Worm (Caenorhabditis elegans) whole organism, L1 larva: ENCODE measurements around the gene K07H8.11.

ENCODE experiments used
- C16A3.4 ChIP-seq: fragments of 150-350 bp; optimal IDR thresholded peaks from 2 replicates; lab custom pipeline; 2014; ENCODE audit warnings: missing biosample characterization, missing genetic modification characterization
- C34B4.2 ChIP-seq: sonication (generic microtip); optimal IDR thresholded peaks from 2 replicates; lab custom pipeline; 2017; ENCODE audit warnings: mild to moderate bottlenecking, missing genetic modification characterization, missing compliant biosample characterization
- F16B12.6 ChIP-seq: fragments of 150-350 bp; optimal IDR thresholded peaks from 2 replicates; lab custom pipeline; 2014; ENCODE audit warnings: missing biosample characterization, missing genetic modification characterization
- Y116A8C.19 ChIP-seq: sonication (generic microtip); optimal IDR thresholded peaks from 2 replicates; lab custom pipeline; 2016; ENCODE audit warnings: missing compliant biosample characterization, missing genetic modification characterization, borderline replicate concordance
- ama-1 ChIP-seq: fragments of 150-350 bp; optimal IDR thresholded peaks from 2 replicates; lab custom pipeline; 2014
- blmp-1 ChIP-seq: fragments of 150-350 bp; optimal IDR thresholded peaks from 2 replicates; lab custom pipeline; 2014; ENCODE audit warnings: missing biosample characterization, missing genetic modification characterization
- ceh-63 ChIP-seq: fragments of 200-800 bp; sonication (Bioruptor generic); optimal IDR thresholded peaks from 2 replicates; lab custom pipeline; 2018; ENCODE audit warnings: mild to moderate bottlenecking, missing genetic modification characterization, missing compliant biosample characterization
- ceh-82 ChIP-seq, 3 experiments: fragments of 150-350 bp in 1 of 3; sonication (generic microtip) in 2 of 3; optimal IDR thresholded peaks; 2 replicates each; lab custom pipeline; 2014 to 2017; ENCODE audit warnings: missing biosample characterization in 3 of 3, missing genetic modification characterization in 3 of 3
- ceh-88 ChIP-seq: fragments of 200-800 bp; sonication (Bioruptor generic); IDR thresholded peaks from 2 replicates; pipeline ENCODE4 v1.3.6; 2022; ENCODE audit warnings: missing genetic modification characterization, missing compliant biosample characterization
- dpl-1 ChIP-seq, 3 experiments: fragments of 150-350 bp in 2 of 3; sonication (generic microtip) in 1 of 3; optimal IDR thresholded peaks; 2 replicates each; lab custom pipeline; 2014 to 2017; ENCODE audit warnings: missing biosample characterization in 3 of 3, missing genetic modification characterization in 3 of 3, missing genetic modification reagents in 3 of 3
- dsc-1 ChIP-seq: sonication (generic microtip); optimal IDR thresholded peaks from 2 replicates; lab custom pipeline; 2016; ENCODE audit warnings: mild to moderate bottlenecking, missing genetic modification characterization, missing compliant biosample characterization
- efl-1 ChIP-seq, 4 experiments: fragments of 150-350 bp; optimal IDR thresholded peaks in 3 of 4; peaks in 1 of 4; 1 replicate in 1 of 4; 2 replicates in 3 of 4; lab custom pipeline; 2014; ENCODE audit warnings: missing biosample characterization in 2 of 4, missing genetic modification characterization in 2 of 4, missing genetic modification reagents in 2 of 4
- egl-27 ChIP-seq, 2 experiments: fragments of 150-350 bp in 1 of 2; sonication (generic microtip); optimal IDR thresholded peaks; 3 replicates each; lab custom pipeline; 2017 to 2018; ENCODE audit warnings: missing biosample characterization in 2 of 2, missing genetic modification characterization in 2 of 2, missing genetic modification reagents in 2 of 2
- elt-3 ChIP-seq, 6 experiments: fragments of 150-350 bp in 1 of 6; sonication (generic microtip); optimal IDR thresholded peaks; 2 replicates each; lab custom pipeline; 2017 to 2018; ENCODE audit warnings: missing biosample characterization in 6 of 6, missing genetic modification characterization in 6 of 6, inconsistent platforms in 1 of 6
- ets-5 ChIP-seq: fragments of 200-800 bp; sonication (Bioruptor generic); IDR thresholded peaks from 2 replicates; pipeline ENCODE4 v1.3.6; 2022; ENCODE audit warnings: missing genetic modification characterization, missing compliant biosample characterization
- grh-1 ChIP-seq: fragments of 200-800 bp; sonication (Bioruptor generic); IDR thresholded peaks from 2 replicates; pipeline ENCODE4 v1.3.6; 2022; ENCODE audit warnings: missing genetic modification reagents, missing genetic modification characterization, missing compliant biosample characterization
- irx-1 ChIP-seq: sonication (generic microtip); optimal IDR thresholded peaks from 2 replicates; lab custom pipeline; 2016; ENCODE audit warnings: missing genetic modification characterization, missing compliant biosample characterization
- isw-1 ChIP-seq: fragments of 200-800 bp; sonication (Bioruptor generic); IDR thresholded peaks from 2 replicates; pipeline ENCODE4 v1.3.6; 2022; ENCODE audit warnings: missing genetic modification characterization, missing compliant biosample characterization
- jun-1 ChIP-seq: fragments of 150-350 bp; optimal IDR thresholded peaks from 2 replicates; lab custom pipeline; 2014; ENCODE audit warnings: missing biosample characterization, missing genetic modification reagents, missing genetic modification characterization
- lin-15B ChIP-seq: fragments of 150-350 bp; sonication (generic microtip); optimal IDR thresholded peaks from 3 replicates; lab custom pipeline; 2014; ENCODE audit warnings: missing biosample characterization, missing genetic modification characterization
- lin-35 ChIP-seq, 2 experiments: fragments of 150-350 bp; optimal IDR thresholded peaks; 2 replicates each; lab custom pipeline; 2014; ENCODE audit warnings: missing biosample characterization in 2 of 2, missing genetic modification characterization in 2 of 2, missing genetic modification reagents in 2 of 2
- lin-39 ChIP-seq: fragments of 150-350 bp; optimal IDR thresholded peaks from 2 replicates; lab custom pipeline; 2014; ENCODE audit warnings: missing biosample characterization, missing genetic modification reagents, missing genetic modification characterization
- lsy-2 ChIP-seq, 2 experiments: fragments of 150-350 bp; optimal IDR thresholded peaks; 2 replicates each; lab custom pipeline; 2014; ENCODE audit warnings: missing biosample characterization in 2 of 2, missing genetic modification characterization in 2 of 2
- mdl-1 ChIP-seq, 2 experiments: fragments of 150-350 bp; optimal IDR thresholded peaks; 2 replicates each; lab custom pipeline; 2014 to 2017; ENCODE audit warnings: missing biosample characterization in 2 of 2, missing genetic modification characterization in 2 of 2, inconsistent platforms in 1 of 2
- mef-2 ChIP-seq: fragments of 150-350 bp; optimal IDR thresholded peaks from 2 replicates; lab custom pipeline; 2014; ENCODE audit warnings: missing biosample characterization, missing genetic modification characterization
- mep-1 ChIP-seq: fragments of 150-350 bp; optimal IDR thresholded peaks from 2 replicates; lab custom pipeline; 2014; ENCODE audit warnings: missing biosample characterization, missing genetic modification characterization
- nhr-11 ChIP-seq: fragments of 150-350 bp; optimal IDR thresholded peaks from 2 replicates; lab custom pipeline; 2014; ENCODE audit warnings: missing biosample characterization, missing genetic modification characterization
- nhr-20 ChIP-seq: sonication (generic microtip); optimal IDR thresholded peaks from 2 replicates; lab custom pipeline; 2016; ENCODE audit warnings: mild to moderate bottlenecking, missing genetic modification characterization, missing compliant biosample characterization
- nhr-47 ChIP-seq: sonication (generic microtip); optimal IDR thresholded peaks from 2 replicates; lab custom pipeline; 2016; ENCODE audit warnings: mild to moderate bottlenecking, missing genetic modification characterization, moderate library complexity, missing compliant biosample characterization
- nhr-71 ChIP-seq: sonication (generic microtip); optimal IDR thresholded peaks from 2 replicates; lab custom pipeline; 2016; ENCODE audit warnings: mild to moderate bottlenecking, missing genetic modification characterization, moderate library complexity, missing compliant biosample characterization
- nhr-76 ChIP-seq: sonication (generic microtip); optimal IDR thresholded peaks from 2 replicates; lab custom pipeline; 2017; ENCODE audit warnings: missing biosample characterization, missing genetic modification characterization
- nhr-90 ChIP-seq: sonication (generic microtip); optimal IDR thresholded peaks from 2 replicates; lab custom pipeline; 2016; ENCODE audit warnings: mild to moderate bottlenecking, missing genetic modification characterization, missing compliant biosample characterization; ENCODE audit not compliant: poor library complexity
- pag-3 ChIP-seq: sonication (generic microtip); optimal IDR thresholded peaks from 2 replicates; lab custom pipeline; 2017; ENCODE audit warnings: missing genetic modification characterization, mild to moderate bottlenecking, missing compliant biosample characterization, antibody characterized with exemption, borderline replicate concordance; ENCODE audit not compliant: insufficient read depth
- pax-3 ChIP-seq: fragments of 200-800 bp; sonication (Bioruptor generic); optimal IDR thresholded peaks from 2 replicates; lab custom pipeline; 2018; ENCODE audit warnings: mild to moderate bottlenecking, missing genetic modification characterization, moderate library complexity, missing compliant biosample characterization
- rnt-1 ChIP-seq: sonication (generic microtip); optimal IDR thresholded peaks from 2 replicates; lab custom pipeline; 2016; ENCODE audit warnings: mild to moderate bottlenecking, missing genetic modification characterization, moderate library complexity, missing compliant biosample characterization
- skn-1 ChIP-seq: fragments of 150-350 bp; optimal IDR thresholded peaks from 2 replicates; lab custom pipeline; 2014; ENCODE audit warnings: missing biosample characterization, missing genetic modification characterization
- snpc-4 ChIP-seq: fragments of 150-350 bp; optimal IDR thresholded peaks from 2 replicates; lab custom pipeline; 2014; ENCODE audit warnings: missing biosample characterization, missing genetic modification characterization
- snu-23 ChIP-seq: sonication (generic microtip); optimal IDR thresholded peaks from 2 replicates; lab custom pipeline; 2016; ENCODE audit warnings: missing genetic modification characterization, missing compliant biosample characterization
- swsn-7 ChIP-seq: sonication (generic microtip); optimal IDR thresholded peaks from 2 replicates; lab custom pipeline; 2016; ENCODE audit warnings: missing genetic modification characterization, missing compliant biosample characterization
- tbx-2 ChIP-seq: sonication (generic microtip); optimal IDR thresholded peaks from 2 replicates; lab custom pipeline; 2016; ENCODE audit warnings: missing genetic modification characterization, missing compliant biosample characterization
- unc-86 ChIP-seq: sonication (generic microtip); optimal IDR thresholded peaks from 2 replicates; lab custom pipeline; 2016; ENCODE audit warnings: missing genetic modification characterization, missing compliant biosample characterization
- unc-98 ChIP-seq: fragments of 200-800 bp; sonication (Bioruptor generic); IDR thresholded peaks from 2 replicates; pipeline ENCODE4 v1.3.6; 2022; ENCODE audit warnings: missing genetic modification characterization, missing compliant biosample characterization
- xbp-1 ChIP-seq: sonication (generic microtip); optimal IDR thresholded peaks from 2 replicates; lab custom pipeline; 2016; ENCODE audit warnings: missing genetic modification characterization, missing compliant biosample characterization
- zag-1 ChIP-seq: fragments of 150-350 bp; optimal IDR thresholded peaks from 2 replicates; lab custom pipeline; 2014; ENCODE audit warnings: missing biosample characterization, missing genetic modification characterization
- ztf-4 ChIP-seq: fragments of 150-350 bp; optimal IDR thresholded peaks from 2 replicates; lab custom pipeline; 2014; ENCODE audit warnings: missing biosample characterization, missing genetic modification characterization

The K07H8.11 gene

ce11 chrIV:8289580-8290323 lies 14.6 kb upstream of the K07H8.11 start, which contains the start of gene daf-31:
daf-31 (plus strand) TSS chrIV:8290273.
- TF ChIP-seq nhr-47 (tag; lab: Kevin White, UChicago) (peak; percentile 45), dpl-1 (GFP tag; optimal IDR thresholded peaks at IDR 0.05; lab: Kevin White, UChicago) (peak; percentile 50 to 78 (median 64)), blmp-1 (peak; percentile 69), lsy-2 (tag; optimal IDR thresholded peaks at IDR 0.05; lab: Kevin White, UChicago) (peak; percentile 64 to 86), ztf-4 (tag; lab: Kevin White, UChicago) (no peak), nhr-71 (tag; lab: Kevin White, UChicago) (peak; percentile 53), C34B4.2 (tag; lab: Kevin White, UChicago) (no peak), irx-1 (peak; percentile 33), snu-23 (GFP tag; lab: Kevin White, UChicago) (peak; percentile 65), nhr-20 (tag; lab: Kevin White, UChicago) (peak; percentile 61), F16B12.6 (tag; lab: Kevin White, UChicago) (peak; percentile 34), xbp-1 (tag; lab: Kevin White, UChicago) (peak; percentile 39), elt-3 (tag; optimal IDR thresholded peaks at IDR 0.05; lab: Kevin White, UChicago) (peak in 1 of 6 experiments; percentile 57), jun-1 (tag; lab: Kevin White, UChicago) (peak; percentile 5), isw-1 (GFP tag; lab: Robert Waterston, UW) (peak; percentile 50), C16A3.4 (tag; lab: Kevin White, UChicago) (peak; percentile 60), lin-15B (peak; percentile 18), tbx-2 (peak; percentile 18), nhr-90 (tag; lab: Kevin White, UChicago) (peak; percentile 6), nhr-76 (no peak), swsn-7 (tag; lab: Kevin White, UChicago) (peak; percentile 50), nhr-11 (no peak), lin-39 (tag; lab: Kevin White, UChicago) (no peak), lin-35 (GFP tag; optimal IDR thresholded peaks at IDR 0.05; lab: Kevin White, UChicago) (peak; percentile 71 to 83), unc-86 (tag; lab: Kevin White, UChicago) (no peak), skn-1 (tag; lab: Kevin White, UChicago) (peak; percentile 2), efl-1 (optimal IDR thresholded peaks at IDR 0.05; lab: Kevin White, UChicago) (peak; percentile 72 to 73), efl-1 (GFP tag; optimal IDR thresholded peaks at IDR 0.05 in 1 of 2; lab: Kevin White, UChicago) (peak; percentile 68 to 96), ama-1 (lab: Kevin White, UChicago) (no peak), ets-5 (GFP tag; lab: Robert Waterston, UW) (no peak), mdl-1 (tag; optimal IDR thresholded peaks at IDR 0.05; lab: Kevin White, UChicago) (peak in 1 of 2 experiments; percentile 20), ceh-82 (tag; optimal IDR thresholded peaks at IDR 0.05; lab: Kevin White, UChicago) (peak in 2 of 3 experiments; percentile 36 to 72), dsc-1 (tag; lab: Kevin White, UChicago) (peak; percentile 35), rnt-1 (tag; lab: Kevin White, UChicago) (peak; percentile 39), snpc-4 (tag; lab: Kevin White, UChicago) (peak; percentile 14), unc-98 (no peak), mef-2 (tag; lab: Kevin White, UChicago) (no peak), grh-1 (no peak), mep-1 (tag; lab: Kevin White, UChicago) (peak; percentile 69)

ce11 chrIV:8289505-8289579 lies 14.2 kb upstream of the K07H8.11 start, which contains the start of gene nucl-1:
nucl-1 (minus strand) TSS chrIV:8289530.
- TF ChIP-seq snpc-4 (tag; lab: Kevin White, UChicago) (no peak), dsc-1 (tag; lab: Kevin White, UChicago) (no peak), ceh-63 (GFP tag; lab: Kevin White, UChicago) (no peak), pag-3 (tag; lab: Kevin White, UChicago) (no peak), zag-1 (tag; lab: Kevin White, UChicago) (no peak), ceh-88 (GFP tag; lab: Robert Waterston, UW) (no peak), Y116A8C.19 (tag; lab: Kevin White, UChicago) (no peak), C34B4.2 (tag; lab: Kevin White, UChicago) (no peak), rnt-1 (tag; lab: Kevin White, UChicago) (no peak), tbx-2 (no peak), pax-3 (tag; lab: Kevin White, UChicago) (no peak), blmp-1 (no peak), dpl-1 (GFP tag; optimal IDR thresholded peaks at IDR 0.05; lab: Kevin White, UChicago) (no peak), irx-1 (no peak), egl-27 (tag; optimal IDR thresholded peaks at IDR 0.05; lab: Kevin White, UChicago) (no peak), skn-1 (tag; lab: Kevin White, UChicago) (no peak), nhr-11 (no peak), elt-3 (tag; optimal IDR thresholded peaks at IDR 0.05; lab: Kevin White, UChicago) (no peak), lsy-2 (tag; optimal IDR thresholded peaks at IDR 0.05; lab: Kevin White, UChicago) (no peak), jun-1 (tag; lab: Kevin White, UChicago) (no peak)
- TF ChIP-seq, all 84 proteins: peak for 0
